Worm (Caenorhabditis elegans) whole organism, young adult: ENCODE data around the gene ceh-93.

Experiments
- B0019.2 ChIP-seq: fragments of 200-800 bp; sonication (Bioruptor generic); conservative IDR thresholded peaks from 2 replicates; pipeline ENCODE4 v1.3.6; 2022; ENCODE audit warnings: missing genetic modification reagents, missing genetic modification characterization, missing compliant biosample characterization
- B0261.1 ChIP-seq: sonication (generic microtip); optimal IDR thresholded peaks from 2 replicates; lab custom pipeline; 2016; ENCODE audit warnings: mild to moderate bottlenecking, missing genetic modification characterization, moderate library complexity, missing compliant biosample characterization
- F22D6.2 ChIP-seq: sonication (generic microtip); optimal IDR thresholded peaks from 2 replicates; lab custom pipeline; 2016; ENCODE audit warnings: mild to moderate bottlenecking, missing genetic modification characterization, missing compliant biosample characterization
- F39B2.1 ChIP-seq: fragments of 200-800 bp; sonication (Bioruptor generic); IDR thresholded peaks from 2 replicates; pipeline ENCODE4 v1.3.6; 2022; ENCODE audit warnings: missing genetic modification reagents, missing genetic modification characterization, missing compliant biosample characterization
- F49E8.2 ChIP-seq: sonication (generic microtip); optimal IDR thresholded peaks from 3 replicates; lab custom pipeline; 2017; ENCODE audit warnings: missing genetic modification characterization, mild to moderate bottlenecking, missing compliant biosample characterization, antibody characterized with exemption, moderate library complexity; ENCODE audit not compliant: insufficient read depth
- F57C9.4 ChIP-seq: sonication (generic microtip); optimal IDR thresholded peaks from 2 replicates; lab custom pipeline; 2017; ENCODE audit warnings: mild to moderate bottlenecking, missing genetic modification characterization, missing compliant biosample characterization
- K12H6.12 ChIP-seq: fragments of 200-800 bp; sonication (Bioruptor generic); optimal IDR thresholded peaks from 2 replicates; lab custom pipeline; 2018; ENCODE audit warnings: mild to moderate bottlenecking, missing genetic modification characterization, missing compliant biosample characterization
- Y56A3A.18 ChIP-seq: fragments of 200-800 bp; sonication (Bioruptor generic); IDR thresholded peaks from 2 replicates; pipeline ENCODE4 v1.3.6; 2022; ENCODE audit warnings: missing genetic modification reagents, missing genetic modification characterization, missing compliant biosample characterization
- Y67H2A.10 ChIP-seq: fragments of 200-800 bp; sonication (Bioruptor generic); conservative IDR thresholded peaks from 2 replicates; pipeline ENCODE4 v1.3.6; 2022; ENCODE audit warnings: missing genetic modification reagents, missing genetic modification characterization, missing compliant biosample characterization
- akir-1 ChIP-seq: fragments of 200-800 bp; sonication (Bioruptor generic); optimal IDR thresholded peaks from 2 replicates; lab custom pipeline; 2018; ENCODE audit warnings: mild to moderate bottlenecking, missing genetic modification characterization, moderate library complexity, missing compliant biosample characterization
- aptf-3 ChIP-seq: fragments of 200-800 bp; sonication (Bioruptor generic); IDR thresholded peaks from 2 replicates; pipeline ENCODE4 v1.3.6; 2022; ENCODE audit warnings: missing genetic modification characterization, missing compliant biosample characterization
- atf-7 ChIP-seq: sonication (generic microtip); optimal IDR thresholded peaks from 2 replicates; lab custom pipeline; 2017; ENCODE audit warnings: mild to moderate bottlenecking, missing genetic modification characterization, missing compliant biosample characterization
- attf-5 ChIP-seq: fragments of 200-800 bp; sonication (Bioruptor generic); optimal IDR thresholded peaks from 2 replicates; lab custom pipeline; 2018; ENCODE audit warnings: mild to moderate bottlenecking, missing genetic modification characterization, missing compliant biosample characterization
- ccch-3 ChIP-seq: fragments of 200-800 bp; sonication (Bioruptor generic); optimal IDR thresholded peaks from 2 replicates; lab custom pipeline; 2018; ENCODE audit warnings: mild to moderate bottlenecking, missing genetic modification characterization, missing compliant biosample characterization
- cebp-2 ChIP-seq: fragments of 200-800 bp; sonication (Bioruptor generic); IDR thresholded peaks from 2 replicates; pipeline ENCODE4 v1.3.6; 2022; ENCODE audit warnings: missing genetic modification characterization, missing compliant biosample characterization
- chd-7 ChIP-seq: sonication (generic microtip); optimal IDR thresholded peaks from 2 replicates; lab custom pipeline; 2016; ENCODE audit warnings: mild to moderate bottlenecking, missing genetic modification characterization, moderate library complexity, missing compliant biosample characterization
- dox-1 ChIP-seq: fragments of 200-800 bp; sonication (Bioruptor generic); IDR thresholded peaks from 2 replicates; pipeline ENCODE4 v1.3.6; 2022; ENCODE audit warnings: missing genetic modification reagents, missing genetic modification characterization, missing compliant biosample characterization
- efl-1 ChIP-seq: fragments of 150-350 bp; optimal IDR thresholded peaks from 2 replicates; lab custom pipeline; 2014; ENCODE audit warnings: missing biosample characterization, missing genetic modification reagents, missing genetic modification characterization
- egrh-3 ChIP-seq: fragments of 200-800 bp; sonication (Bioruptor generic); IDR thresholded peaks from 2 replicates; pipeline ENCODE4 v1.3.6; 2022; ENCODE audit warnings: missing genetic modification reagents, missing genetic modification characterization, missing compliant biosample characterization
- fkh-3 ChIP-seq: sonication (generic microtip); optimal IDR thresholded peaks from 2 replicates; lab custom pipeline; 2016; ENCODE audit warnings: mild to moderate bottlenecking, missing genetic modification characterization, missing compliant biosample characterization
- gei-17 ChIP-seq: fragments of 200-800 bp; sonication (Bioruptor generic); optimal IDR thresholded peaks from 2 replicates; lab custom pipeline; 2018; ENCODE audit warnings: mild to moderate bottlenecking, missing genetic modification characterization, missing compliant biosample characterization
- hmg-1.2 ChIP-seq: fragments of 200-800 bp; sonication (Bioruptor generic); IDR thresholded peaks from 2 replicates; pipeline ENCODE4 v1.3.6; 2022; ENCODE audit warnings: missing genetic modification reagents, missing genetic modification characterization, missing compliant biosample characterization
- hmg-20 ChIP-seq: fragments of 200-800 bp; sonication (Bioruptor generic); IDR thresholded peaks from 2 replicates; pipeline ENCODE4 v1.3.6; 2022; ENCODE audit warnings: missing genetic modification reagents, missing genetic modification characterization, missing compliant biosample characterization
- hrde-1 ChIP-seq: sonication (generic microtip); optimal IDR thresholded peaks from 2 replicates; lab custom pipeline; 2016; ENCODE audit warnings: missing genetic modification characterization, mild to moderate bottlenecking, missing compliant biosample characterization, moderate library complexity, missing genotype, missing genetic modification reagents, borderline replicate concordance
- lag-1 ChIP-seq: fragments of 200-800 bp; sonication (Bioruptor generic); IDR thresholded peaks from 2 replicates; pipeline ENCODE4 v1.3.6; 2022; ENCODE audit warnings: missing genetic modification reagents, missing genetic modification characterization, missing compliant biosample characterization
- let-526 ChIP-seq: fragments of 200-800 bp; sonication (Bioruptor generic); IDR thresholded peaks from 2 replicates; pipeline ENCODE4 v1.3.6; 2022; ENCODE audit warnings: missing genetic modification reagents, missing genetic modification characterization, missing compliant biosample characterization
- lin-26 ChIP-seq: fragments of 200-800 bp; sonication (Bioruptor generic); IDR thresholded peaks from 2 replicates; pipeline ENCODE4 v1.3.6; 2022; ENCODE audit warnings: missing genetic modification reagents, missing genetic modification characterization, missing compliant biosample characterization
- madf-10 ChIP-seq: sonication (generic microtip); optimal IDR thresholded peaks from 2 replicates; lab custom pipeline; 2016; ENCODE audit warnings: mild to moderate bottlenecking, missing genetic modification characterization, missing compliant biosample characterization
- madf-6 ChIP-seq: fragments of 200-800 bp; sonication (Bioruptor generic); IDR thresholded peaks from 2 replicates; pipeline ENCODE4 v1.3.6; 2022; ENCODE audit warnings: missing genetic modification reagents, missing genetic modification characterization, missing compliant biosample characterization
- mel-28 ChIP-seq: sonication (generic microtip); optimal IDR thresholded peaks from 2 replicates; lab custom pipeline; 2016; ENCODE audit warnings: borderline replicate concordance, mild to moderate bottlenecking, missing genetic modification characterization, missing compliant biosample characterization
- nhr-120 ChIP-seq: fragments of 200-800 bp; sonication (Bioruptor generic); IDR thresholded peaks from 2 replicates; pipeline ENCODE4 v1.3.6; 2022; ENCODE audit warnings: missing genetic modification characterization, missing compliant biosample characterization
- nhr-179 ChIP-seq: sonication (generic microtip); optimal IDR thresholded peaks from 2 replicates; lab custom pipeline; 2016; ENCODE audit warnings: mild to moderate bottlenecking, missing genetic modification characterization, missing compliant biosample characterization
- pha-4 ChIP-seq: fragments of 150-350 bp; sonication (generic microtip); optimal IDR thresholded peaks from 2 replicates; lab custom pipeline; 2014; ENCODE audit warnings: missing biosample characterization, missing genetic modification reagents, missing genetic modification characterization
- rcor-1 ChIP-seq: fragments of 200-800 bp; sonication (Bioruptor generic); IDR thresholded peaks from 2 replicates; pipeline ENCODE4 v1.3.6; 2022; ENCODE audit warnings: missing genetic modification reagents, missing genetic modification characterization, missing compliant biosample characterization
- rpc-1 ChIP-seq, 2 experiments: fragments of 150-350 bp in 1 of 2; sonication (generic microtip) in 1 of 2; optimal IDR thresholded peaks; 2 replicates each; lab custom pipeline; 2014 to 2018; ENCODE audit warnings: missing biosample characterization in 1 of 2, missing genetic modification characterization in 1 of 2, missing genetic modification reagents in 1 of 2, missing genotype in 1 of 2
- snpc-3.4 ChIP-seq: sonication (generic microtip); optimal IDR thresholded peaks from 2 replicates; lab custom pipeline; 2017; ENCODE audit warnings: missing genetic modification characterization, mild to moderate bottlenecking, missing compliant biosample characterization, antibody characterized with exemption, moderate library complexity, missing genotype, missing genetic modification reagents
- snpc-4 ChIP-seq, 5 experiments: fragments of 150-350 bp in 1 of 5; sonication (generic microtip) in 4 of 5; optimal IDR thresholded peaks; 2 replicates each; lab custom pipeline; 2014 to 2018; ENCODE audit warnings: missing genetic modification characterization in 5 of 5, missing biosample characterization in 3 of 5, antibody characterized with exemption in 2 of 5, mild to moderate bottlenecking in 2 of 5, missing compliant biosample characterization in 2 of 5, missing genotype in 2 of 5, moderate library complexity in 2 of 5, missing genetic modification reagents in 1 of 5
- somi-1 ChIP-seq: fragments of 200-800 bp; sonication (Bioruptor generic); optimal IDR thresholded peaks from 2 replicates; lab custom pipeline; 2018; ENCODE audit warnings: mild to moderate bottlenecking, missing genetic modification characterization, missing compliant biosample characterization
- tbp1 ChIP-seq: fragments of 200-800 bp; sonication (Bioruptor generic); optimal IDR thresholded peaks from 2 replicates; lab custom pipeline; 2018; ENCODE audit warnings: mild to moderate bottlenecking, missing genetic modification characterization, missing compliant biosample characterization
- ztf-26 ChIP-seq: sonication (generic microtip); optimal IDR thresholded peaks from 2 replicates; lab custom pipeline; 2017; ENCODE audit warnings: missing genetic modification characterization, missing compliant biosample characterization
- ztf-28 ChIP-seq: fragments of 200-800 bp; sonication (Bioruptor generic); IDR thresholded peaks from 2 replicates; pipeline ENCODE4 v1.3.6; 2022; ENCODE audit warnings: missing genetic modification reagents, missing genetic modification characterization, missing compliant biosample characterization

The ceh-93 gene

DNA sequence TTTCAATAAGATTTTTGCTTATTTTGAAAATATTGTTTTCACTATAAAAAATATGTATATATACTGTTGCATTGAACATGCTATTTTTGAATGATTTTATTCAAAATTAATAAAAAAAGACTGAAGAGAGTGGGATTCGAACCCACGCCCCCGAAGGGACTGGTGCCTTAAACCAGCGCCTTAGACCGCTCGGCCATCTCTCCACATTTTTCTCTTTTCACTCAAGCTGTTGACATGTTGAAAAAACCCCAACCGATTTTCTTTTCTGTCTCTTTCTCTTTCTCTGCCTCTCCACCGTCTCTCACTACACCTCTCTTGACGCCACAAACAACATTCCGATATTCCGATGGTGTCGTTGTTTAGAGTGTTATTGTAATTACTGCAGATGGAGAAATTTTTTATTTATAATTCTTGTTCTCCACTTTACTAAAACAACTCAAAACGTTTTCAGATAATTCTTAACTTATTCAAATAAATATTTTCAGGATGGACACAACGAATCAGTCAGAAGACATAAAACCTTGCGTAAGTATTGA lies 35.4 kb downstream of the ceh-93 start, which contains the start of gene sor-3 (continued):
- TF ChIP-seq hmg-1.2 (GFP tag; lab: Robert Waterston, UW) (peak; percentile 87), Y67H2A.10 (no peak; the same call in 1 of the 2 replicates), B0261.1 (tag; lab: Kevin White, UChicago) (peak; percentile 96), akir-1 (GFP tag; lab: Kevin White, UChicago) (no peak), ztf-26 (peak; percentile 39), tbp1 (GFP tag; lab: Kevin White, UChicago) (peak; percentile 93), nhr-179 (tag; lab: Kevin White, UChicago) (peak; percentile 35), Y56A3A.18 (GFP tag; lab: Robert Waterston, UW) (0 out of 2 replicates have a peak, but pooled peaks have one; percentile 35), hrde-1 (tag; lab: Kevin White, UChicago) (peak; percentile 72), egrh-3 (GFP tag; lab: Robert Waterston, UW) (peak; percentile 68), pha-4 (tag; lab: Kevin White, UChicago) (no peak), let-526 (GFP tag; lab: Robert Waterston, UW) (peak; percentile 83; the same call in 1 of the 2 replicates), snpc-3.4 (peak; percentile 86), mel-28 (tag; lab: Kevin White, UChicago) (peak; percentile 48), cebp-2 (GFP tag; lab: Robert Waterston, UW) (peak; percentile 62; the same call in 1 of the 2 replicates), F22D6.2 (tag; lab: Kevin White, UChicago) (peak; percentile 61), K12H6.12 (tag; lab: Kevin White, UChicago) (peak; percentile 76), gei-17 (peak; percentile 17), hmg-20 (0 out of 2 replicates have a peak, but pooled peaks have one; percentile 42), F39B2.1 (GFP tag; lab: Robert Waterston, UW) (no peak), lin-26 (peak; percentile 94), fkh-3 (tag; lab: Kevin White, UChicago) (no peak), efl-1 (GFP tag; lab: Kevin White, UChicago) (no peak), madf-6 (GFP tag; lab: Robert Waterston, UW) (peak; percentile 45; the same call in 1 of the 2 replicates), dox-1 (GFP tag; lab: Robert Waterston, UW) (peak; percentile 78), lag-1 (GFP tag; lab: Robert Waterston, UW) (no peak), snpc-4 (GFP tag; optimal IDR thresholded peaks at IDR 0.05; lab: Kevin White, UChicago) (peak; percentile 62), snpc-4 (tag; optimal IDR thresholded peaks at IDR 0.05; lab: Kevin White, UChicago) (no peak), aptf-3 (GFP tag; lab: Robert Waterston, UW) (no peak), ztf-28 (0 out of 2 replicates have a peak, but pooled peaks have one; percentile 35), somi-1 (GFP tag; lab: Kevin White, UChicago) (peak; percentile 20), atf-7 (no peak), F49E8.2 (tag; lab: Kevin White, UChicago) (peak; percentile 43), ccch-3 (no peak), B0019.2 (GFP tag; lab: Robert Waterston, UW) (no peak), nhr-120 (no peak), rpc-1 (optimal IDR thresholded peaks at IDR 0.05; lab: Kevin White, UChicago) (peak; percentile 97), rpc-1 (tag; optimal IDR thresholded peaks at IDR 0.05; lab: Kevin White, UChicago) (peak; percentile 96), chd-7 (tag; lab: Kevin White, UChicago) (peak; percentile 64), madf-10 (tag; lab: Kevin White, UChicago) (peak; percentile 82), attf-5 (GFP tag; lab: Kevin White, UChicago) (peak; percentile 69), rcor-1 (GFP tag; lab: Robert Waterston, UW) (peak; percentile 76), F57C9.4 (tag; lab: Kevin White, UChicago) (no peak)
